Worm (Caenorhabditis elegans): Measurements from ENCODE around the gene T13F3.4.

Gene T13F3.4

DNA sequence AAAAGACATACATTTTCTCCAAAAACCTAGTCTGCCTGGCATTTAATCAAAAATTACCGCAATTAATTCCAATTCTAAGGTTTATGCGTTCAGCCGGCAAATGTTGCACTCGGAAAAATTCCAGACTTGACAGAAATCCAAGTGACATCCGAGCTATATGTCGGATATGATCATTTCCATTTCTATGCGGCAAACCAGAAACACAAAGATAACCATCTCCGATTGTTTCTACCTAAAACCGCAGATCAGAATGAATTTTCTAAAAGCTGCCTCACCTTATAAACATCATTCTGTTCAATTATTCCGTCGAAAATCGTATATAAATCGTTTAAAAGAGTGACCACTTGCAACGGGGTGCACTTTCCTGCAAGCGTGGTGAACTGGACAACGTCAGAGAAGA lies 17.3 kb downstream of the T13F3.4 start:
- TF ChIP-seq ztf-28 (GFP tag; IDR thresholded peaks at IDR 0.05) (no peak), attf-3 (GFP tag; conservative IDR thresholded peaks at IDR 0.05) (no peak), unc-62 (GFP tag; optimal IDR thresholded peaks at IDR 0.05) (no peak), lsy-27 (tag; optimal IDR thresholded peaks at IDR 0.05; ENCODE audit: borderline replicate concordance, insufficient read depth) (no peak), ztf-18 (tag; optimal IDR thresholded peaks at IDR 0.05) (no peak), ZK185.1 (tag; optimal IDR thresholded peaks at IDR 0.05; ENCODE audit: poor library complexity, severe bottlenecking) (no peak), mes-4 (tag; optimal IDR thresholded peaks at IDR 0.05) (no peak), D2030.7 (GFP tag; IDR thresholded peaks at IDR 0.05) (no peak), F39B2.1 (GFP tag; IDR thresholded peaks at IDR 0.05) (no peak), T07F8.4 (tag; optimal IDR thresholded peaks at IDR 0.05) (no peak), K12H6.12 (tag; optimal IDR thresholded peaks at IDR 0.05) (no peak), F49E8.2 (tag; optimal IDR thresholded peaks at IDR 0.05; ENCODE audit: insufficient read depth) (no peak), ets-4 (GFP tag; optimal IDR thresholded peaks at IDR 0.05) (no peak)

ce11 chrV:16246579-16246978 lies 19.8 kb downstream of the T13F3.4 start, which contains the start of gene srh-95:
srh-95 (plus strand) TSS chrV:16246879.
- no peak for TF ChIP-seq F23B12.7 (tag; optimal IDR thresholded peaks at IDR 0.05; ENCODE audit: insufficient read depth)
- TF ChIP-seq mel-28 (tag; optimal IDR thresholded peaks at IDR 0.05; ENCODE audit: borderline replicate concordance) = no peak
- no peak for TF ChIP-seq mes-4 (tag; optimal IDR thresholded peaks at IDR 0.05)
- TF ChIP-seq lsy-27 (tag; optimal IDR thresholded peaks at IDR 0.05; ENCODE audit: borderline replicate concordance, insufficient read depth) = no peak
- no peak for TF ChIP-seq F37B4.10 (GFP tag; IDR thresholded peaks at IDR 0.05)

- no peak for TF ChIP-seq rpc-1 (optimal IDR thresholded peaks at IDR 0.05)
- no peak for TF ChIP-seq rpc-1 (tag; optimal IDR thresholded peaks at IDR 0.05)
- no peak for TF ChIP-seq madf-3 (GFP tag; IDR thresholded peaks at IDR 0.05)
- no peak for TF ChIP-seq ekl-4 (GFP tag; IDR thresholded peaks at IDR 0.05)
- TF ChIP-seq snpc-1.1 (tag; optimal IDR thresholded peaks at IDR 0.05; ENCODE audit: insufficient read depth) = no peak
- TF ChIP-seq tbx-9 (tag; optimal IDR thresholded peaks at IDR 0.05; ENCODE audit: borderline replicate concordance) = no peak
- TF ChIP-seq hlh-26 (GFP tag; conservative IDR thresholded peaks at IDR 0.05) = no peak
- TF ChIP-seq mxl-1 (tag; optimal IDR thresholded peaks at IDR 0.05) = no peak
- no peak for TF ChIP-seq egl-18 (GFP tag; IDR thresholded peaks at IDR 0.05)
These were observed 22.3 kb downstream of the T13F3.4 start, which contains the start of gene srh-104 for ce11 chrV:16244078-16244477. srh-104 (minus strand) TSS chrV:16244178.

DNA sequence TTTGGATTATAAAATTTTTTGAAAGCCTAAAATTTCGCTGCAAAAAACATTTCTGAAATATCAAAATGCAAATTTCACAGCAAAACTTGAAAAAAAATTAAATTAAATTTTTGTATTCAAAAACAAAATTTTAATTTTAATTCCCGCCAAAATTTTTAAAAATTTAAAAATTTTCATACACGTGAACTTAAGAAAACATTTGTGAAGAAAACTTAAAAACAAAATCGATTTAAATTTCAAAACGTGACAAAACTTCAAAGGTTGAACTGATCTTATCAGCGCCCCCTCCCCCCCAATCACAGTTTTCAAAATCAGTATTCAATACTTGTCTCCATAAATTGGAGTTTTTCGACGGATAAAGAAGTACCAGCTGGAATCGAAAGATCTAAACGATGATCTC lies 29.2 kb downstream of the T13F3.4 start, which contains the start of gene F21H7.5:
F21H7.5 (plus strand) TSS at position 301 of the 400 bp plus-strand sequence.
- no peak for TF ChIP-seq F39B2.1 (GFP tag; IDR thresholded peaks at IDR 0.05)

- no peak for TF ChIP-seq dox-1 (GFP tag; IDR thresholded peaks at IDR 0.05)
- TF ChIP-seq athp-1 (tag; optimal IDR thresholded peaks at IDR 0.05) = no peak
- no peak for TF ChIP-seq T07F8.4 (tag; optimal IDR thresholded peaks at IDR 0.05)
- TF ChIP-seq sdz-38 (tag; optimal IDR thresholded peaks at IDR 0.05) = no peak
- no peak for TF ChIP-seq hrde-1 (tag; optimal IDR thresholded peaks at IDR 0.05; ENCODE audit: borderline replicate concordance)
- TF ChIP-seq tlf-1 (GFP tag; optimal IDR thresholded peaks at IDR 0.05) = no peak
- no peak for TF ChIP-seq D2030.7 (GFP tag; IDR thresholded peaks at IDR 0.05)
- TF ChIP-seq ztf-18 (tag; optimal IDR thresholded peaks at IDR 0.05) = no peak
- TF ChIP-seq ekl-4 (GFP tag; IDR thresholded peaks at IDR 0.05) = no peak
- no peak for TF ChIP-seq ceh-79 (tag; optimal IDR thresholded peaks at IDR 0.05)
- TF ChIP-seq lir-1 (GFP tag; conservative IDR thresholded peaks at IDR 0.05) = no peak
These were observed 30.8 kb downstream of the T13F3.4 start, which contains the start of gene srh-98 for ce11 chrV:16235647-16236046. srh-98 (minus strand) TSS chrV:16235747.
